Fruit fly (Drosophila melanogaster): ENCODE results near the gene ph-p.
A peak's percentile ranks its signal among the peaks of the same experiment; 100 is the strongest.

ph-p gene

DNA sequence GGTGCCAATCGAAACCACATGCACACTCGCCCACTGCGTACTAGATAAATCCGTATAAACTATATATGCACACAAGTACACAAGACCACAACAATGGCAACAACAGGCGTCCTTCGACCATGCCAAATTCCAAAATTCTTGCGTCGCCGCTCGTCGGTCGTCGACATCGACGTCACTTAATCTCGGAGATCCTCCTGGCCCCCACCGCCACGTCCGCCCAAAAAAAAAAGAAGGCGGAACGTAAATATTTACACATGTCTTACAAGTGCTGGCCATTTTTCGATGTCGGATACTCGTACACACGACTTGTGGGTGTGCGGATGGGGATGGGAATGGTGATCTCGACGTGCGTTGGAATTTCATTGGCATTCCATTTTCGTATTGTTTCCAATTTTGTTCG lies 25.2 kb upstream of the ph-p start:
- TF ChIP-seq CG15710 (tag; optimal IDR thresholded peaks at IDR 0.05) (no peak), CG4496 (GFP tag; IDR thresholded peaks at IDR 0.05) (no peak), CG8159 (tag; optimal IDR thresholded peaks at IDR 0.05) (no peak), CG12605 (GFP tag; IDR thresholded peaks at IDR 0.05) (no peak), CG10348 (GFP tag; IDR thresholded peaks at IDR 0.05) (no peak), gl (tag; optimal IDR thresholded peaks at IDR 0.05) (no peak), Snoo (tag; optimal IDR thresholded peaks at IDR 0.05) (no peak), D1 (tag; optimal IDR thresholded peaks at IDR 0.05) (no peak), CG9948 (tag; optimal IDR thresholded peaks at IDR 0.05) (no peak), CG14655 (GFP tag; optimal IDR thresholded peaks at IDR 0.05) (no peak), CG13204 (GFP tag; optimal IDR thresholded peaks at IDR 0.05) (no peak)

DNA sequence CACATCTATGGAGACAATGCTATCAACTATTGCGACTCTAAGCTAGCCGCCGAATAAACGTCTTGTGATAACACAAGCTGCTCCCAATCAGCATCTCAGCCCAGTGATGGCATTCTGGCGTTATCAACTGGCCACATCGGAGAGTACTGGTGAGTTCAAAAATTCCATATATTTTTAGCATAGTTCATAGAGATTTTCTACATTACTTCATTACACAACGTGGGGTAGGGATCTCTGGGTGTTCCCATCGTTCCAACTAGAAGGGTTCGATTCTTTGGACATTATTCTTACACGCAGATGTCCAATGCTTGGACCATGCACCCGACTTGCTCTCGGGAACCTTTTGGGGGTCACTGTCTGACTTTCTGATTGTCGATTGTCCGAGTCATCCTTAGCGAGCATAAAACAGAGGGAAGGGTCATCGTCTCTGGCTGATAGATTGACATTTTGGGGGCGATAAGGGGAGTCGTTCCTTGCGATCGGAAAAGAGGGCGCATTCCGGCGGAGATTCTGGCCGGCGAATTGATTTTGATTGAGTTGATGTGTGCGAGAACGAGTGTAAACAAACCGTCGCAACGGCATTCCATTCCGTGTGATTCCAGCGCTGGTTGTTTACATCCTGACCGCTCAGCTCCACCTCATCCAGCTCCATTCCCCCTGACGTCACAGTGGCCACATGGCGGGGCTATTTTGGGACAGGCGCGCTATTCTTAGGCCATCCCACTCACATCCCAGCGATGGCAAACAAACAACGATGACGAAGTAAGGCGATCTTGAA lies 24.1 kb upstream of the ph-p start, which contains the start of the genes Cyp4d1 and CG3630:
Gene Cyp4d1, minus strand, starts transcription at position 51 of the 778 bp plus-strand sequence.
Gene CG3630, plus strand, starts transcription at position 67 of the 778 bp plus-strand sequence.
- TF ChIP-seq EcR (GFP tag; optimal IDR thresholded peaks at IDR 0.05): no peak
- TF ChIP-seq D1 (tag; optimal IDR thresholded peaks at IDR 0.05): no peak
- no peak for TF ChIP-seq CG17806 (tag; optimal IDR thresholded peaks at IDR 0.05)
- no peak for TF ChIP-seq CG34367 (tag; optimal IDR thresholded peaks at IDR 0.05)
- TF ChIP-seq Pif1A (GFP tag; optimal IDR thresholded peaks at IDR 0.05): no peak
- no peak for TF ChIP-seq rn (GFP tag; IDR thresholded peaks at IDR 0.05)
- no peak for TF ChIP-seq Ets98B (GFP tag; IDR thresholded peaks at IDR 0.05)
- no peak for TF ChIP-seq Snoo (tag; optimal IDR thresholded peaks at IDR 0.05)
- no peak for TF ChIP-seq CG12605 (GFP tag; IDR thresholded peaks at IDR 0.05)
- TF ChIP-seq CG4496 (GFP tag; IDR thresholded peaks at IDR 0.05): no peak
- TF ChIP-seq CG32121 (GFP tag; IDR thresholded peaks at IDR 0.05): no peak
- no peak for TF ChIP-seq fd96Ca (GFP tag; IDR thresholded peaks at IDR 0.05)
- TF ChIP-seq gl (tag; optimal IDR thresholded peaks at IDR 0.05): no peak
- TF ChIP-seq CG15710 (tag; optimal IDR thresholded peaks at IDR 0.05): no peak
- no peak for TF ChIP-seq CG10348 (GFP tag; IDR thresholded peaks at IDR 0.05)

DNA sequence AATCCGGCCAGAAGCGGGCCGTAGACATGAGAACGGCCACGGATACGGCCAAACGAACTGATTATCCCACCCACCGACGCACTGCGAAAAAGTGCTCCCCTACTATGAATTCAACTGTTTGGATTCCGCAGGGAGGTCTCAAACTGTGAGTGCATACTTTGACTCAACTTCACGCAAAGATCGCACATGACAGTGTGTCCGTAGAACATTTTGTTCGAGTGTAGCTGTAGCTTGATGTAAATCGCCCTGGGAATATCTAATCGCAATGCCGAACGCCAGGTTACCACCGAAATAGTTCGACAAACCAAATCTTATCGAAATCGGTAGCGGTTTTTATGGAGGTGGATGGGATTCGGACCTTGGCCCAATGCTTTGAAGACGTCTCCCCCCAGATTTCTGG lies 22.8 kb upstream of the ph-p start:
- TF ChIP-seq CG13204 (GFP tag; optimal IDR thresholded peaks at IDR 0.05) (no peak), gl (tag; optimal IDR thresholded peaks at IDR 0.05) (no peak), D1 (tag; optimal IDR thresholded peaks at IDR 0.05) (no peak)

DNA sequence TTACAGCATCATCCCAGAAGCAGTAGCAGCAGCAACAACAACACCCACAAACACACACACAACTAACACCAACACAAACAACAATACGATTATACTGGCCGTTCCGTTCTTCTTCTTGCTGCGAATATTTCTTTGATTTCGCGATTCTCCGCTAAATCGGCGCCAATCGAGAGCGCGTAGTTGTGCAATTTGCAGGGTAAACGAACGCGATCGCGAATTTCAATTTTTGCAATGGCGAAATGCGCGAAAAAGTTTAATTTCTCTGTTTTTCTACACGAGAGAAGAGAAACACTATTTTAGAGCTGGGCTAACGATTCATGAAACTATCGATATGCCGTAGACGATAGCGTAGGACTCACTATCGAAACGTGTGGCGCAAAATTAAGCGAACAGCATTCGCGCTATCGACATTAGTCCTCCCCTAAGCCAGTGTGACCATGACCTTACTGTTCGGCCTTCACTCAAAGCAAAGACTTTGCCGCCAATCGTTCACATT lies 20.5 kb upstream of the ph-p start, which contains the start of gene wapl:
Gene wapl, minus strand, starts transcription at position 316 of the 496 bp plus-strand sequence.
- no peak for TF ChIP-seq rn (GFP tag; IDR thresholded peaks at IDR 0.05)
- no peak for TF ChIP-seq CG14655 (GFP tag; optimal IDR thresholded peaks at IDR 0.05)
- no peak for TF ChIP-seq Snoo (tag; optimal IDR thresholded peaks at IDR 0.05)
- TF ChIP-seq CG12605 (GFP tag; IDR thresholded peaks at IDR 0.05): no peak
- no peak for TF ChIP-seq CG13204 (GFP tag; optimal IDR thresholded peaks at IDR 0.05)
- no peak for TF ChIP-seq gl (tag; optimal IDR thresholded peaks at IDR 0.05)
- no peak for TF ChIP-seq fd96Ca (GFP tag; IDR thresholded peaks at IDR 0.05)
- TF ChIP-seq CG34367 (tag; optimal IDR thresholded peaks at IDR 0.05): no peak

DNA sequence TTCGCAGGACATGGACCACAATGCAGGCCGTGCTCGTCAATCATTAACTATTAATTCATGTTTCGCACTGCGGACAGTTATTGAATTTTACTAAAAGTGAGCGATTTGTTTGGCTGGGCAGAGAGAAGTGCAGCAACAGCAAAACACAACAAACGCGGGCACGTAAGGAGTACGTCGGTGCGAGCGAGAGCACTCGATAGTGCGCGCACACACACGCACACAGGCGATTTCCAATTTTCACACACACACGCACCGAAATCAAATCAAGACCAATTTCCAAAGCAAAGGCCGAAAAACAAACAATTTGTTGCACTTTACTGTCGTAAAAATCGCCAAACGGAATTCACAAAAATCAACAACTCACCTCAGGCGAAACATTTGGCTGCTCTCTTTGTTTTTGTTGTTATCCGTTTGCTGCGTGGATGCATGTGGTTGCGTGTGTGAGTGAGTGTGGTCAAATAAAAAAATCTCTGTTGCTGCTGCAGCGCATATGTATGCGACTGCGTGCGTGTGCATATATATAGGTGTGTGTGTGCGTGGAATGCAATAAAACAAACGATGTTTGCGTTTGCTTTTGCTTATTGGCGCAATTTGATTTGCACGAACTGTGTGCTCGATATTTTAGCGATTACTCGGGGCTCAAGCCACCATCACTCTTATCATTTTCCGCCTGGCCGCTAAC lies 19.9 kb upstream of the ph-p start:
- TF ChIP-seq CG8159 (tag; optimal IDR thresholded peaks at IDR 0.05): no peak
- no peak for TF ChIP-seq CG9948 (tag; optimal IDR thresholded peaks at IDR 0.05)
- no peak for TF ChIP-seq CG4496 (GFP tag; IDR thresholded peaks at IDR 0.05)
- no peak for TF ChIP-seq Snoo (tag; optimal IDR thresholded peaks at IDR 0.05)
- no peak for TF ChIP-seq fd96Ca (GFP tag; IDR thresholded peaks at IDR 0.05)
- TF ChIP-seq Pif1B (GFP tag; optimal IDR thresholded peaks at IDR 0.05): no peak
- TF ChIP-seq EcR (GFP tag; optimal IDR thresholded peaks at IDR 0.05): no peak
- TF ChIP-seq CG34367 (tag; optimal IDR thresholded peaks at IDR 0.05): no peak
- no peak for TF ChIP-seq gl (tag; optimal IDR thresholded peaks at IDR 0.05)
- TF ChIP-seq CG15710 (tag; optimal IDR thresholded peaks at IDR 0.05): no peak
- TF ChIP-seq D1 (tag; optimal IDR thresholded peaks at IDR 0.05): no peak
- TF ChIP-seq CG17806 (tag; optimal IDR thresholded peaks at IDR 0.05): no peak
- no peak for TF ChIP-seq Ets98B (GFP tag; IDR thresholded peaks at IDR 0.05)

DNA sequence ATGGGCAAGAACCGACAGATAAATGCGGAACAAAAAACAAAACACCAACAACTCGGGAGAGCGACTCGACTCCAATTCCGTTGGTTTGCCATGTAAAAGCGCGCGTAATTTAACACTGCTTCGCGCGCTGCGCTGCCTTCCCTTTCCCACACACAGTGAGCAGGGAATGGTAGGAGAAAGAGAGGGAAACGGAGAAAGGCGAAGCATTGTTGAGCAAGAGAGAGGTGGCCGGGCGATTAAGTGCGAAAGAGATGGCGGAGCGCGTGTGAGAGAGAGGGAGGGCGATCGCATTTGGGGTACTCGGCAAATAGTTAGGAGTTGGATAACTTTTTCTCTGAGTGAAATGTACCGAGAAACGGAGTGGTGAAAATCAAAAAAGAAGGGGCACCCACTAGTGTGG lies 17.7 kb upstream of the ph-p start:
- no peak for TF ChIP-seq CG4496 (GFP tag; IDR thresholded peaks at IDR 0.05)
- TF ChIP-seq CG8159 (tag; optimal IDR thresholded peaks at IDR 0.05): no peak
- no peak for TF ChIP-seq CG12605 (GFP tag; IDR thresholded peaks at IDR 0.05)
- TF ChIP-seq CG32121 (GFP tag; IDR thresholded peaks at IDR 0.05): peak; percentile 42; the same call in 1 of the 2 replicates
- peak; percentile 39 for TF ChIP-seq CG13204 (GFP tag; optimal IDR thresholded peaks at IDR 0.05)
- TF ChIP-seq CG17806 (tag; optimal IDR thresholded peaks at IDR 0.05): no peak
- TF ChIP-seq rn (GFP tag; IDR thresholded peaks at IDR 0.05): no peak
- TF ChIP-seq CG34367 (tag; optimal IDR thresholded peaks at IDR 0.05): no peak
- TF ChIP-seq fd96Ca (GFP tag; IDR thresholded peaks at IDR 0.05): peak; percentile 32; the same call in 1 of the 3 replicates
- no peak for TF ChIP-seq D1 (tag; optimal IDR thresholded peaks at IDR 0.05)
- TF ChIP-seq Pif1A (GFP tag; optimal IDR thresholded peaks at IDR 0.05): no peak
- TF ChIP-seq CG9948 (tag; optimal IDR thresholded peaks at IDR 0.05): no peak
- TF ChIP-seq CG8301 (tag; optimal IDR thresholded peaks at IDR 0.05): no peak
- TF ChIP-seq CG15710 (tag; optimal IDR thresholded peaks at IDR 0.05): no peak
- no peak for TF ChIP-seq Pif1B (GFP tag; optimal IDR thresholded peaks at IDR 0.05)
- no peak for TF ChIP-seq CG10348 (GFP tag; IDR thresholded peaks at IDR 0.05)
- peak; percentile 38; the same call in 1 of the 2 replicates for TF ChIP-seq Ets98B (GFP tag; IDR thresholded peaks at IDR 0.05)
- TF ChIP-seq EcR (GFP tag; optimal IDR thresholded peaks at IDR 0.05): peak; percentile 21
- TF ChIP-seq CG14655 (GFP tag; optimal IDR thresholded peaks at IDR 0.05): no peak
- no peak for TF ChIP-seq Snoo (tag; optimal IDR thresholded peaks at IDR 0.05)
- TF ChIP-seq gl (tag; optimal IDR thresholded peaks at IDR 0.05): no peak

Measured in whole organism, pupa.